Worm (Caenorhabditis elegans): ENCODE measurements around the gene W03A5.2.

The W03A5.2 gene

ce11 chrIII:5371226-5371926 is 34.5 kb upstream of the W03A5.2 start, which contains the start of gene szy-2:
Gene szy-2, minus strand, starts transcription at chrIII:5371276.
- no peak for TF ChIP-seq zag-1 (tag; optimal IDR thresholded peaks at IDR 0.05)
- no peak for TF ChIP-seq nhr-43 (tag; optimal IDR thresholded peaks at IDR 0.05; ENCODE audit: poor library complexity, severe bottlenecking)
- TF ChIP-seq lsy-12 (tag; optimal IDR thresholded peaks at IDR 0.05), result no peak
- no peak for TF ChIP-seq ztf-11 (tag; optimal IDR thresholded peaks at IDR 0.05)
- TF ChIP-seq pqm-1 (tag; optimal IDR thresholded peaks at IDR 0.05), result no peak
- no peak for TF ChIP-seq ama-1 (optimal IDR thresholded peaks at IDR 0.05)
- TF ChIP-seq lin-39 (tag; optimal IDR thresholded peaks at IDR 0.05), result peak; percentile 64
- no peak for TF ChIP-seq nhr-76 (tag; optimal IDR thresholded peaks at IDR 0.05)

- no peak for TF ChIP-seq nhr-11 (tag; optimal IDR thresholded peaks at IDR 0.05)
- no peak for TF ChIP-seq mdl-1 (tag; optimal IDR thresholded peaks at IDR 0.05)
- TF ChIP-seq nhr-76 (tag; optimal IDR thresholded peaks at IDR 0.05), result no peak
- TF ChIP-seq snpc-4 (tag; optimal IDR thresholded peaks at IDR 0.05), result no peak
- no peak for TF ChIP-seq ceh-9 (tag; optimal IDR thresholded peaks at IDR 0.05)
- TF ChIP-seq ceh-16 (tag; optimal IDR thresholded peaks at IDR 0.05), result no peak
- TF ChIP-seq pha-4 (tag; optimal IDR thresholded peaks at IDR 0.05), result peak; percentile 90
- peak; percentile 8 for TF ChIP-seq nhr-43 (tag; optimal IDR thresholded peaks at IDR 0.05; ENCODE audit: poor library complexity, severe bottlenecking)
- TF ChIP-seq fkh-10 (GFP tag; optimal IDR thresholded peaks at IDR 0.05), result peak; percentile 31
- peak; percentile 66 for TF ChIP-seq ama-1 (optimal IDR thresholded peaks at IDR 0.05)
Observed at ce11 chrIII:5372884-5373283, 33.0 kb upstream of the W03A5.2 start.

DNA sequence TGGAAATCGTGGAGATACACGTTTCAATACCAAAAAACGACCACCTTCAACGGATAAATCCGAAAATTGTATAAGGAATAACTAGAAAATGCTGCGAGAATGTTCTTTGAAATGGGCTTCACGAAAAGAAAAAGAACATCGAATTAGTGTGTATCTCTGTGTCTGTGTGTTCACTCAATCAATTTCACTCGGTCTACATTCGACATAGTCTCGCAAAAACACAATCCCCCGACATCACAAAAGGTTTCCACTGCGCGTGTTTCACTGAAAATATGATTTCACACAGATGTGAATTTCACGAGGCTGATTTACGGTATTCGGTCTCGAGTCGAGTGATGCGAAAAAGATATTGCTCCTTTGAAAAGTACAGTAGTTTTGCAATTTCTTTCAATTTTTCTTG is 32.1 kb upstream of the W03A5.2 start:
- TF ChIP-seq nhr-76 (tag; optimal IDR thresholded peaks at IDR 0.05) (no peak), nhr-67 (tag; optimal IDR thresholded peaks at IDR 0.05) (no peak), nhr-25 (tag; optimal IDR thresholded peaks at IDR 0.05) (peak; percentile 5), ama-1 (optimal IDR thresholded peaks at IDR 0.05) (peak; percentile 34), ceh-82 (tag; optimal IDR thresholded peaks at IDR 0.05) (no peak)

DNA sequence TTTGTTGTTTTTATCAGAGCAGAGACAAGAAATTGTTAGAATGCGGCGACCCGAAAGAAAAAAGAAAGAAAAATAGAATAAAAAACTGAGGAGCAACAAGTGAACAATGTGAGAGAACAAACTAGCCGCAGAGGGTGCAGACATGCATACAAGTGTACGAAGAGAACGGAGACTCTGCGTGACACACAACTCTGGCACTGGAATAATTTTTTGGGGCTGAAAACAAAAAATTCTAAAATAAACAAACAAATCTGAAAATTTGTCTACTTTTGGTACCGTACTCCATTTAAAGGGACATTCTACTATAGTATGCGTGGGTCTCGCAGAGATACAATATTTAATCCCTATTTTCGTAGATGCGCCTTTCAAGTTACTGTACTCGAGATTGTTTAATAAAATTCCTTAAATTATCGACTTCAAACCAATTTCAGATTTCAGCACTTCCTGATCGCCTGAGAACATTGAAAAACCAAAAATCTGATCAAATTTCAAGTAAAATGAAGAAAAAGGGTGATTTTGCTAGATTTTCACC is 30.8 kb upstream of the W03A5.2 start:
- TF ChIP-seq pha-4 (tag; optimal IDR thresholded peaks at IDR 0.05) (peak; percentile 16), nfya-1 (tag; optimal IDR thresholded peaks at IDR 0.05; ENCODE audit: insufficient read depth) (peak; percentile 19), nhr-28 (tag; optimal IDR thresholded peaks at IDR 0.05) (no peak)

DNA sequence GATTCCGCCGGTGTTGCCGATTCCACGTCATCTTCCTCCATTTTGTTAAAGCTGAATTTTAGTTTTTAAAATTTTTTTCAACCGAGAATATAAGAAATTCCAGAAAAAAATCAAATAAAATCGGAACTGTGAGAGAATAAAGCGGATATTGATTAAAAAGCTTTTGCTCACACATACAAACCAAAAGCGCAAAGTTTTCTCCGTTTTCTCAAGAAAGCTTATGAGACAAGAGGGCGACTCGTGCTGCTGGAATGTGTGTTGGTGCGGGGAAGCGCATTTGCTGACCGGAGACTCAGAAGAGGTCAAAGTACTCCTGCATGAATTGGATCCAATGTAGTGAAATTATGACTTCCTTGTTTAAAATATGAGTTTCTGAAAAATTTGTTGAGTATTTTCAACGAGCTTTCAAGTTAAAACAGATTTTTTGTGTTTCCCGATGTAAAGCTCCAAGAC is 25.9 kb upstream of the W03A5.2 start, which contains the start of gene paqr-2:
Gene paqr-2, minus strand, starts transcription at position 51 of the 453 bp plus-strand sequence.
- TF ChIP-seq lin-15B (tag; optimal IDR thresholded peaks at IDR 0.05) (peak; percentile 63), pha-4 (tag; optimal IDR thresholded peaks at IDR 0.05) (peak; percentile 51), elt-2 (tag; optimal IDR thresholded peaks at IDR 0.05) (peak; percentile 3), nhr-23 (tag; optimal IDR thresholded peaks at IDR 0.05) (peak; percentile 13), snpc-4 (tag; optimal IDR thresholded peaks at IDR 0.05) (peak; percentile 2), pqm-1 (tag; optimal IDR thresholded peaks at IDR 0.05) (peak; percentile 16), nfya-1 (tag; optimal IDR thresholded peaks at IDR 0.05; ENCODE audit: insufficient read depth) (peak; percentile 44), jun-1 (tag; optimal IDR thresholded peaks at IDR 0.05) (no peak), fos-1 (tag; optimal IDR thresholded peaks at IDR 0.05) (no peak), sea-2 (GFP tag; optimal IDR thresholded peaks at IDR 0.05) (no peak), nhr-11 (tag; optimal IDR thresholded peaks at IDR 0.05) (no peak)

- TF ChIP-seq hmg-11 (tag; optimal IDR thresholded peaks at IDR 0.05), result no peak
- no peak for TF ChIP-seq pha-4 (tag; optimal IDR thresholded peaks at IDR 0.05)
- TF ChIP-seq aly-2 (tag; optimal IDR thresholded peaks at IDR 0.05), result no peak
- TF ChIP-seq ceh-16 (tag; optimal IDR thresholded peaks at IDR 0.05), result no peak
- TF ChIP-seq ama-1 (optimal IDR thresholded peaks at IDR 0.05), result no peak
- no peak for TF ChIP-seq egl-5 (tag; optimal IDR thresholded peaks at IDR 0.05)
Observed at ce11 chrIII:5380554-5380953, 25.3 kb upstream of the W03A5.2 start.

Measured in whole organism, L3 larva.